Worm (Caenorhabditis elegans): Measurements from ENCODE around the gene Y75B12B.13.

DNA sequence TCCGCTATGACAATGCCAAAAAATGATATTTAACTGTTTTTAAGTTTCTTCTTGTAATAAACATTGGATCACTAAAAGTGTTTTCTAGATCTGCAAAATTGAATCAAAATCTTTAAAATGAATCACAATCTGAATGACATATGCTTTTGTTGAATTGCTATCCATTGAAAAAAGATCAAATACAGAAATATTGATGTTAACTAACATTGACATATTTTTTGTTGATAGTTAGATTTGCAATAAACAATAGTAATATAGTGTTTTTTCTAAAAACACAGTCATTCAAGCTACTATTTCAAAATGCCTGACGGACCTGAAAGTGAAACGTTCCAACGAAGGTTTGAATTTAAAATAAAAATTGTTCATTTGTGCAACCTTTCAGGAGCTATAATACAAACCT lies 43.1 kb downstream of the Y75B12B.13 start, which contains the start of gene T09F5.2:
- no peak for TF ChIP-seq gmeb-2 (tag; optimal IDR thresholded peaks at IDR 0.05)
- no peak for TF ChIP-seq C08G9.2 (tag; optimal IDR thresholded peaks at IDR 0.05)
- no peak for TF ChIP-seq pqm-1 (tag; optimal IDR thresholded peaks at IDR 0.05)
- TF ChIP-seq hlh-15 (tag; optimal IDR thresholded peaks at IDR 0.05), result no peak
- TF ChIP-seq pag-3 (tag; optimal IDR thresholded peaks at IDR 0.05; ENCODE audit: borderline replicate concordance), result no peak
- TF ChIP-seq ama-1 (optimal IDR thresholded peaks at IDR 0.05), result no peak
- no peak for TF ChIP-seq pax-1 (tag; optimal IDR thresholded peaks at IDR 0.05)
- no peak for TF ChIP-seq K09A11.1 (tag; optimal IDR thresholded peaks at IDR 0.05; ENCODE audit: insufficient read depth)
- TF ChIP-seq pat-9 (tag; optimal IDR thresholded peaks at IDR 0.05), result no peak
- no peak for TF ChIP-seq ztf-16 (tag; optimal IDR thresholded peaks at IDR 0.05)
- no peak for TF ChIP-seq ets-4 (tag; optimal IDR thresholded peaks at IDR 0.05)
- no peak for TF ChIP-seq nhr-11 (tag; optimal IDR thresholded peaks at IDR 0.05)
